Worm (Caenorhabditis elegans) whole organism, midembryonic: ENCODE data around the gene ora-1.

ENCODE experiments used
- T22C8.4 ChIP-seq: fragments of 200-800 bp; sonication (Bioruptor generic); IDR thresholded peaks from 2 replicates; pipeline ENCODE4 v1.3.6; 2022; ENCODE audit warnings: missing genetic modification characterization, missing compliant biosample characterization
- cog-1 ChIP-seq: sonication (generic microtip); optimal IDR thresholded peaks from 2 replicates; lab custom pipeline; 2016; ENCODE audit warnings: missing genetic modification characterization, missing compliant biosample characterization
- flt-1 ChIP-seq: fragments of 200-800 bp; sonication (Bioruptor generic); IDR thresholded peaks from 2 replicates; pipeline ENCODE4 v1.3.6; 2022; ENCODE audit warnings: missing genetic modification characterization, missing compliant biosample characterization
- klf-2 ChIP-seq: fragments of 200-800 bp; sonication (Bioruptor generic); conservative IDR thresholded peaks from 2 replicates; pipeline ENCODE4 v1.3.6; 2022; ENCODE audit warnings: missing genetic modification reagents, missing genetic modification characterization, missing compliant biosample characterization
- med-1 ChIP-seq: sonication (generic microtip); optimal IDR thresholded peaks from 2 replicates; lab custom pipeline; 2017; ENCODE audit warnings: missing genetic modification characterization, mild to moderate bottlenecking, missing compliant biosample characterization, antibody characterized with exemption, missing genetic modification reagents; ENCODE audit not compliant: insufficient read depth
- ref-1 ChIP-seq: fragments of 200-800 bp; sonication (Bioruptor generic); conservative IDR thresholded peaks from 2 replicates; pipeline ENCODE4 v1.3.6; 2022; ENCODE audit warnings: missing genetic modification reagents, missing genetic modification characterization, missing compliant biosample characterization
- tab-1 ChIP-seq: fragments of 200-800 bp; sonication (Bioruptor generic); IDR thresholded peaks from 2 replicates; pipeline ENCODE4 v1.3.6; 2022; ENCODE audit warnings: missing genetic modification characterization, missing compliant biosample characterization
- ztf-23 ChIP-seq: fragments of 200-800 bp; sonication (Bioruptor generic); IDR thresholded peaks from 2 replicates; pipeline ENCODE4 v1.3.6; 2022; ENCODE audit warnings: missing genetic modification reagents, missing genetic modification characterization, missing compliant biosample characterization
- ztf-29 ChIP-seq: fragments of 200-800 bp; sonication (Bioruptor generic); IDR thresholded peaks from 2 replicates; pipeline ENCODE4 v1.3.6; 2022; ENCODE audit warnings: missing genetic modification reagents, missing genetic modification characterization, missing compliant biosample characterization

The ora-1 gene

ce11 chrIV:7983728-7984346, 6.1 kb downstream of the ora-1 start:
- no peak for TF ChIP-seq klf-2 (GFP tag; lab: Robert Waterston, UW)
- TF ChIP-seq tab-1 (GFP tag; lab: Robert Waterston, UW): no peak
- no peak for TF ChIP-seq med-1 (GFP tag; lab: Kevin White, UChicago)
- 0 out of 2 replicates have a peak, but pooled peaks have one; percentile 11 for TF ChIP-seq flt-1 (GFP tag; lab: Robert Waterston, UW)
- no peak for TF ChIP-seq ztf-23 (GFP tag; lab: Robert Waterston, UW)
- TF ChIP-seq ref-1 (GFP tag; lab: Robert Waterston, UW): no peak

ce11 chrIV:7985737-7986136, 8.0 kb downstream of the ora-1 start:
- TF ChIP-seq ztf-29 (GFP tag; lab: Robert Waterston, UW): no peak

- no peak for TF ChIP-seq med-1 (GFP tag; lab: Kevin White, UChicago)
- no peak for TF ChIP-seq cog-1 (tag; lab: Kevin White, UChicago)
- no peak for TF ChIP-seq ztf-29 (GFP tag; lab: Robert Waterston, UW)
- TF ChIP-seq ztf-23 (GFP tag; lab: Robert Waterston, UW): no peak
- no peak for TF ChIP-seq klf-2 (GFP tag; lab: Robert Waterston, UW)
- no peak for TF ChIP-seq ref-1 (GFP tag; lab: Robert Waterston, UW)
- no peak for TF ChIP-seq flt-1 (GFP tag; lab: Robert Waterston, UW)
- no peak for TF ChIP-seq tab-1 (GFP tag; lab: Robert Waterston, UW)
- TF ChIP-seq T22C8.4 (GFP tag; lab: Robert Waterston, UW): no peak
Measured at ce11 chrIV:7987083-7987482, 9.4 kb downstream of the ora-1 start, which contains the start of gene mec-17. mec-17 (minus strand) TSS chrIV:7987183.

- no peak for TF ChIP-seq cog-1 (tag; lab: Kevin White, UChicago)
- TF ChIP-seq tab-1 (GFP tag; lab: Robert Waterston, UW): no peak
- no peak for TF ChIP-seq ref-1 (GFP tag; lab: Robert Waterston, UW)
- TF ChIP-seq flt-1 (GFP tag; lab: Robert Waterston, UW): no peak
- TF ChIP-seq T22C8.4 (GFP tag; lab: Robert Waterston, UW): no peak
- no peak for TF ChIP-seq med-1 (GFP tag; lab: Kevin White, UChicago)
Measured at ce11 chrIV:7988385-7988784, 10.7 kb downstream of the ora-1 start, which contains the start of gene col-115. col-115 (plus strand) TSS chrIV:7988685.

- TF ChIP-seq flt-1 (GFP tag; lab: Robert Waterston, UW) (no peak), klf-2 (GFP tag; lab: Robert Waterston, UW) (no peak), ztf-23 (GFP tag; lab: Robert Waterston, UW) (no peak), cog-1 (tag; lab: Kevin White, UChicago) (no peak), tab-1 (GFP tag; lab: Robert Waterston, UW) (no peak), ref-1 (GFP tag; lab: Robert Waterston, UW) (no peak), ztf-29 (GFP tag; lab: Robert Waterston, UW) (no peak), med-1 (GFP tag; lab: Kevin White, UChicago) (no peak), T22C8.4 (GFP tag; lab: Robert Waterston, UW) (no peak)
Measured at ce11 chrIV:7994715-7995114, 17.0 kb downstream of the ora-1 start.

- no peak for TF ChIP-seq med-1 (GFP tag; lab: Kevin White, UChicago)
- no peak for TF ChIP-seq flt-1 (GFP tag; lab: Robert Waterston, UW)
- TF ChIP-seq cog-1 (tag; lab: Kevin White, UChicago): no peak
- no peak for TF ChIP-seq ztf-23 (GFP tag; lab: Robert Waterston, UW)
- TF ChIP-seq klf-2 (GFP tag; lab: Robert Waterston, UW): no peak
- no peak for TF ChIP-seq tab-1 (GFP tag; lab: Robert Waterston, UW)
- TF ChIP-seq ztf-29 (GFP tag; lab: Robert Waterston, UW): no peak
- TF ChIP-seq ref-1 (GFP tag; lab: Robert Waterston, UW): no peak
Measured at ce11 chrIV:8000763-8001162, 23.1 kb downstream of the ora-1 start.

ce11 chrIV:8004019-8004418, 26.3 kb downstream of the ora-1 start, which contains the start of gene rig-4:
rig-4 (minus strand) TSS chrIV:8004119.
- TF ChIP-seq T22C8.4 (GFP tag; lab: Robert Waterston, UW): no peak
- no peak for TF ChIP-seq ztf-23 (GFP tag; lab: Robert Waterston, UW)
- TF ChIP-seq tab-1 (GFP tag; lab: Robert Waterston, UW): no peak
- no peak for TF ChIP-seq ref-1 (GFP tag; lab: Robert Waterston, UW)
- TF ChIP-seq ztf-29 (GFP tag; lab: Robert Waterston, UW): no peak

ce11 chrIV:8005376-8005775, 27.7 kb downstream of the ora-1 start:
- TF ChIP-seq T22C8.4 (GFP tag; lab: Robert Waterston, UW) (no peak), ztf-29 (GFP tag; lab: Robert Waterston, UW) (no peak), ref-1 (GFP tag; lab: Robert Waterston, UW) (no peak), cog-1 (tag; lab: Kevin White, UChicago) (no peak), med-1 (GFP tag; lab: Kevin White, UChicago) (no peak), flt-1 (GFP tag; lab: Robert Waterston, UW) (no peak), klf-2 (GFP tag; lab: Robert Waterston, UW) (no peak), tab-1 (GFP tag; lab: Robert Waterston, UW) (no peak), ztf-23 (GFP tag; lab: Robert Waterston, UW) (no peak)

ce11 chrIV:8006161-8006560, 28.5 kb downstream of the ora-1 start:
- no peak for TF ChIP-seq ztf-23 (GFP tag; lab: Robert Waterston, UW)
- no peak for TF ChIP-seq cog-1 (tag; lab: Kevin White, UChicago)
- TF ChIP-seq med-1 (GFP tag; lab: Kevin White, UChicago): no peak
- TF ChIP-seq tab-1 (GFP tag; lab: Robert Waterston, UW): no peak
- no peak for TF ChIP-seq ztf-29 (GFP tag; lab: Robert Waterston, UW)
- TF ChIP-seq flt-1 (GFP tag; lab: Robert Waterston, UW): no peak
- no peak for TF ChIP-seq T22C8.4 (GFP tag; lab: Robert Waterston, UW)
- TF ChIP-seq ref-1 (GFP tag; lab: Robert Waterston, UW): no peak
- TF ChIP-seq klf-2 (GFP tag; lab: Robert Waterston, UW): no peak
